Worm (Caenorhabditis elegans) whole organism, L4 larva: ENCODE data around the gene elo-5.

Experiments used
- F37D6.2 ChIP-seq: sonication (generic microtip); optimal IDR thresholded peaks from 2 replicates; lab custom pipeline; 2016; ENCODE audit warnings: mild to moderate bottlenecking, missing genetic modification characterization, missing compliant biosample characterization
- F49E8.2 ChIP-seq: sonication (generic microtip); optimal IDR thresholded peaks from 2 replicates; lab custom pipeline; 2016; ENCODE audit warnings: missing compliant biosample characterization, mild to moderate bottlenecking, missing genetic modification characterization, borderline replicate concordance
- T26A8.4 ChIP-seq: fragments of 200-800 bp; sonication (Bioruptor generic); IDR thresholded peaks from 2 replicates; pipeline ENCODE4 v1.3.6; 2022; ENCODE audit warnings: missing genetic modification characterization, missing compliant biosample characterization
- Y105C5A.15 ChIP-seq: fragments of 200-800 bp; sonication (Bioruptor generic); IDR thresholded peaks from 2 replicates; pipeline ENCODE4 v1.3.6; 2022; ENCODE audit warnings: missing genetic modification characterization, missing compliant biosample characterization
- Y75B8A.6 ChIP-seq: fragments of 200-800 bp; sonication (Bioruptor generic); IDR thresholded peaks from 2 replicates; pipeline ENCODE4 v1.3.6; 2022; ENCODE audit warnings: missing genetic modification reagents, missing genetic modification characterization, missing compliant biosample characterization
- ZK337.2 ChIP-seq: fragments of 200-800 bp; sonication (Bioruptor generic); IDR thresholded peaks from 2 replicates; pipeline ENCODE4 v1.3.6; 2022; ENCODE audit warnings: missing genetic modification reagents, missing genetic modification characterization, missing compliant biosample characterization
- ZK546.5 ChIP-seq, 2 experiments: sonication (generic microtip); optimal IDR thresholded peaks; 2 replicates each; lab custom pipeline; 2017; ENCODE audit warnings: missing biosample characterization in 2 of 2, missing genetic modification characterization in 2 of 2
- aha-1 ChIP-seq: fragments of 150-350 bp; peaks from one replicate; lab custom pipeline; 2014; ENCODE audit warnings: missing biosample characterization, missing genetic modification characterization
- arid-1 ChIP-seq: fragments of 200-800 bp; sonication (Bioruptor generic); conservative IDR thresholded peaks from 2 replicates; pipeline ENCODE4 v1.3.6; 2022; ENCODE audit warnings: missing genetic modification reagents, missing genetic modification characterization, missing compliant biosample characterization
- ceh-44 ChIP-seq: fragments of 200-800 bp; sonication (Bioruptor generic); IDR thresholded peaks from 2 replicates; pipeline ENCODE4 v1.3.6; 2022; ENCODE audit warnings: missing genetic modification reagents, missing genetic modification characterization, missing compliant biosample characterization
- ceh-62 ChIP-seq: sonication (generic microtip); optimal IDR thresholded peaks from 2 replicates; lab custom pipeline; 2017; ENCODE audit warnings: missing biosample characterization, missing genetic modification characterization
- ceh-82 ChIP-seq: sonication (generic microtip); optimal IDR thresholded peaks from 2 replicates; lab custom pipeline; 2017; ENCODE audit warnings: missing biosample characterization, missing genetic modification characterization
- cey-2 ChIP-seq: sonication (generic microtip); optimal IDR thresholded peaks from 3 replicates; lab custom pipeline; 2017; ENCODE audit warnings: missing genetic modification characterization, mild to moderate bottlenecking, missing compliant biosample characterization, antibody characterized with exemption, borderline replicate concordance; ENCODE audit not compliant: insufficient read depth
- ctbp-1 ChIP-seq: fragments of 200-800 bp; sonication (Bioruptor generic); IDR thresholded peaks from 2 replicates; pipeline ENCODE4 v1.3.6; 2022; ENCODE audit warnings: missing genetic modification reagents, missing genetic modification characterization, missing compliant biosample characterization
- daf-12 ChIP-seq: fragments of 150-350 bp; optimal IDR thresholded peaks from 2 replicates; lab custom pipeline; 2014; ENCODE audit warnings: missing biosample characterization, missing genetic modification reagents, missing genetic modification characterization
- daf-16 ChIP-seq, 3 experiments: sonication (generic microtip); optimal IDR thresholded peaks; 2 replicates each; lab custom pipeline; 2016 to 2017; ENCODE audit warnings: missing genetic modification characterization in 3 of 3, missing genetic modification reagents in 3 of 3, mild to moderate bottlenecking in 2 of 3, missing compliant biosample characterization in 2 of 3, missing biosample characterization in 1 of 3, moderate library complexity in 1 of 3
- dmd-9 ChIP-seq: fragments of 200-800 bp; sonication (Bioruptor generic); IDR thresholded peaks from 2 replicates; pipeline ENCODE4 v1.3.6; 2022; ENCODE audit warnings: missing genetic modification reagents, missing genetic modification characterization, missing compliant biosample characterization
- dpl-1 ChIP-seq: fragments of 150-350 bp; optimal IDR thresholded peaks from 2 replicates; lab custom pipeline; 2014; ENCODE audit warnings: missing biosample characterization, missing genetic modification reagents, missing genetic modification characterization
- duxl-1 ChIP-seq: sonication (generic microtip); optimal IDR thresholded peaks from 2 replicates; lab custom pipeline; 2016; ENCODE audit warnings: mild to moderate bottlenecking, missing genetic modification characterization, moderate library complexity, missing compliant biosample characterization; ENCODE audit not compliant: poor library complexity
- egl-27 ChIP-seq: sonication (generic microtip); optimal IDR thresholded peaks from 3 replicates; lab custom pipeline; 2017; ENCODE audit warnings: missing biosample characterization, missing genetic modification reagents, missing genetic modification characterization
- fkh-10 ChIP-seq: fragments of 150-350 bp; optimal IDR thresholded peaks from 2 replicates; lab custom pipeline; 2014; ENCODE audit warnings: missing biosample characterization, missing genetic modification reagents, missing genetic modification characterization
- fos-1 ChIP-seq: fragments of 150-350 bp; optimal IDR thresholded peaks from 2 replicates; lab custom pipeline; 2014; ENCODE audit warnings: missing biosample characterization, missing genetic modification characterization
- hif-1 ChIP-seq, 2 experiments: sonication (generic microtip); optimal IDR thresholded peaks; 2 replicates each; lab custom pipeline; 2016 to 2017; ENCODE audit warnings: missing compliant biosample characterization in 2 of 2, missing genetic modification characterization in 2 of 2, missing genetic modification reagents in 2 of 2, missing genotype in 2 of 2, mild to moderate bottlenecking in 1 of 2
- lim-7 ChIP-seq: fragments of 200-800 bp; sonication (Bioruptor generic); IDR thresholded peaks from 2 replicates; pipeline ENCODE4 v1.3.6; 2022; ENCODE audit warnings: missing genetic modification characterization, missing compliant biosample characterization
- lin-1 ChIP-seq: fragments of 200-800 bp; sonication (Bioruptor generic); IDR thresholded peaks from 2 replicates; pipeline ENCODE4 v1.3.6; 2022; ENCODE audit warnings: missing genetic modification reagents, missing genetic modification characterization, missing compliant biosample characterization
- lin-38 ChIP-seq: fragments of 200-800 bp; sonication (Bioruptor generic); IDR thresholded peaks from 2 replicates; pipeline ENCODE4 v1.3.6; 2022; ENCODE audit warnings: missing genetic modification reagents, missing genetic modification characterization, missing compliant biosample characterization
- lir-3 ChIP-seq: sonication (generic microtip); optimal IDR thresholded peaks from 2 replicates; lab custom pipeline; 2016; ENCODE audit warnings: mild to moderate bottlenecking, missing genetic modification characterization, missing compliant biosample characterization
- madf-5 ChIP-seq, 2 experiments: fragments of 200-800 bp; sonication (Bioruptor generic); IDR thresholded peaks; 2 replicates each; pipeline ENCODE4 v1.3.6; 2022; ENCODE audit warnings: missing compliant biosample characterization in 2 of 2, missing genetic modification characterization in 2 of 2
- mdl-1 ChIP-seq, 2 experiments: fragments of 150-350 bp in 1 of 2; sonication (generic microtip) in 1 of 2; optimal IDR thresholded peaks; 2 replicates each; lab custom pipeline; 2014 to 2017; ENCODE audit warnings: missing biosample characterization in 2 of 2, missing genetic modification characterization in 2 of 2
- nhr-25 ChIP-seq: sonication (generic microtip); optimal IDR thresholded peaks from 2 replicates; lab custom pipeline; 2017; ENCODE audit warnings: missing genetic modification characterization, mild to moderate bottlenecking, missing compliant biosample characterization, antibody characterized with exemption, moderate library complexity, borderline replicate concordance; ENCODE audit not compliant: insufficient read depth
- nhr-28 ChIP-seq: fragments of 150-350 bp; optimal IDR thresholded peaks from 2 replicates; lab custom pipeline; 2014; ENCODE audit warnings: missing biosample characterization, missing genetic modification characterization
- nhr-6 ChIP-seq: fragments of 150-350 bp; optimal IDR thresholded peaks from 2 replicates; lab custom pipeline; 2014; ENCODE audit warnings: missing biosample characterization, missing genetic modification characterization
- nhr-77 ChIP-seq: fragments of 150-350 bp; optimal IDR thresholded peaks from 2 replicates; lab custom pipeline; 2014; ENCODE audit warnings: missing biosample characterization, missing genetic modification characterization
- pha-4 ChIP-seq, 2 experiments: fragments of 150-350 bp in 1 of 2; fragments of 200-800 bp in 1 of 2; sonication (Bioruptor generic) in 1 of 2; IDR thresholded peaks in 1 of 2; optimal IDR thresholded peaks in 1 of 2; 2 replicates each; pipeline versions ENCODE4 v1.3.6 to Lab custom; 2014 to 2022; ENCODE audit warnings: missing genetic modification characterization in 2 of 2, missing genetic modification reagents in 2 of 2, missing biosample characterization in 1 of 2, missing compliant biosample characterization in 1 of 2
- pqm-1 ChIP-seq: sonication (generic microtip); optimal IDR thresholded peaks from 2 replicates; lab custom pipeline; 2017; ENCODE audit warnings: missing biosample characterization, missing genetic modification characterization
- saeg-2 ChIP-seq: fragments of 200-800 bp; sonication (Bioruptor generic); IDR thresholded peaks from 2 replicates; pipeline ENCODE4 v1.3.6; 2022; ENCODE audit warnings: missing genetic modification reagents, missing genetic modification characterization, missing compliant biosample characterization
- skn-1 ChIP-seq: fragments of 150-350 bp; optimal IDR thresholded peaks from 2 replicates; lab custom pipeline; 2014; ENCODE audit warnings: missing biosample characterization, missing genetic modification characterization
- snpc-4 ChIP-seq: fragments of 150-350 bp; optimal IDR thresholded peaks from 2 replicates; lab custom pipeline; 2014; ENCODE audit warnings: missing biosample characterization, missing genetic modification characterization
- spr-3 ChIP-seq: fragments of 200-800 bp; sonication (Bioruptor generic); optimal IDR thresholded peaks from 2 replicates; lab custom pipeline; 2018; ENCODE audit warnings: mild to moderate bottlenecking, missing genetic modification characterization, missing compliant biosample characterization
- tag-97 ChIP-seq: fragments of 200-800 bp; sonication (Bioruptor generic); IDR thresholded peaks from 2 replicates; pipeline ENCODE4 v1.3.6; 2022; ENCODE audit warnings: missing genetic modification characterization, missing compliant biosample characterization
- tra-1 ChIP-seq: fragments of 200-800 bp; sonication (Bioruptor generic); IDR thresholded peaks from 2 replicates; pipeline ENCODE4 v1.3.6; 2022; ENCODE audit warnings: missing genetic modification reagents, missing genetic modification characterization, missing compliant biosample characterization
- unc-130 ChIP-seq: sonication (generic microtip); optimal IDR thresholded peaks from 2 replicates; lab custom pipeline; 2016; ENCODE audit warnings: missing genetic modification reagents, missing genetic modification characterization, missing compliant biosample characterization
- unc-39 ChIP-seq: sonication (generic microtip); optimal IDR thresholded peaks from 2 replicates; lab custom pipeline; 2017; ENCODE audit warnings: missing biosample characterization, missing genetic modification characterization
- unc-62 ChIP-seq, 3 experiments: fragments of 150-350 bp in 1 of 3; sonication (generic microtip); optimal IDR thresholded peaks in 2 of 3; peaks in 1 of 3; 1 replicate in 1 of 3; 2 replicates in 2 of 3; lab custom pipeline; 2014 to 2017; ENCODE audit warnings: missing biosample characterization in 3 of 3, missing genetic modification characterization in 3 of 3, missing genetic modification reagents in 3 of 3, missing genotype in 1 of 3
- vab-7 ChIP-seq: fragments of 200-800 bp; sonication (Bioruptor generic); IDR thresholded peaks from 2 replicates; pipeline ENCODE4 v1.3.6; 2022; ENCODE audit warnings: missing genetic modification reagents, missing genetic modification characterization, missing compliant biosample characterization
- zip-11 ChIP-seq: fragments of 200-800 bp; sonication (Bioruptor generic); IDR thresholded peaks from 2 replicates; pipeline ENCODE4 v1.3.6; 2022; ENCODE audit warnings: missing genetic modification characterization, missing compliant biosample characterization
- ztf-11 ChIP-seq: fragments of 150-350 bp; optimal IDR thresholded peaks from 2 replicates; lab custom pipeline; 2014; ENCODE audit warnings: missing biosample characterization, missing genetic modification characterization

elo-5 gene

ce11 chrIV:5369414-5369813 is 7.5 kb downstream of the elo-5 start, which contains the start of gene F41H10.3:
TSS of gene F41H10.3 (plus strand) at chrIV:5369801.
- TF ChIP-seq aha-1 (tag; lab: Kevin White, UChicago) (peak; percentile 57), unc-130 (GFP tag; lab: Kevin White, UChicago) (no peak), Y75B8A.6 (no peak), snpc-4 (tag; lab: Kevin White, UChicago) (no peak), lin-38 (GFP tag; lab: Robert Waterston, UW) (peak; percentile 61), hif-1 (tag; optimal IDR thresholded peaks at IDR 0.05; lab: Kevin White, UChicago) (no peak)

- TF ChIP-seq ceh-44 (GFP tag; lab: Robert Waterston, UW), result no peak
- TF ChIP-seq nhr-28, result peak; percentile 33
- no peak for TF ChIP-seq F37D6.2 (tag; lab: Kevin White, UChicago)
- no peak for TF ChIP-seq ztf-11 (tag; lab: Kevin White, UChicago)
- TF ChIP-seq tra-1 (GFP tag; lab: Robert Waterston, UW), result no peak
- TF ChIP-seq hif-1 (tag; optimal IDR thresholded peaks at IDR 0.05; lab: Kevin White, UChicago), result no peak
- TF ChIP-seq cey-2 (tag; lab: Kevin White, UChicago), result no peak
- TF ChIP-seq madf-5 (GFP tag; IDR thresholded peaks at IDR 0.05; lab: Robert Waterston, UW), result no peak
- 0 out of 2 replicates have a peak, but pooled peaks have one; percentile 47 for TF ChIP-seq lin-1 (GFP tag; lab: Robert Waterston, UW)
- peak in 1 of 2 experiments; percentile 39 for TF ChIP-seq mdl-1 (tag; optimal IDR thresholded peaks at IDR 0.05; lab: Kevin White, UChicago)
- TF ChIP-seq fos-1 (tag; lab: Kevin White, UChicago), result no peak
- TF ChIP-seq F49E8.2 (tag; lab: Kevin White, UChicago), result no peak
- no peak for TF ChIP-seq vab-7 (GFP tag; lab: Robert Waterston, UW)
- TF ChIP-seq ceh-62, result no peak
- TF ChIP-seq ctbp-1 (GFP tag; lab: Robert Waterston, UW), result no peak
- no peak for TF ChIP-seq unc-62 (GFP tag; optimal IDR thresholded peaks at IDR 0.05 in 1 of 2; lab: Kevin White, UChicago)
- TF ChIP-seq unc-62 (tag; optimal IDR thresholded peaks at IDR 0.05; lab: Kevin White, UChicago), result no peak
- TF ChIP-seq fkh-10 (GFP tag; lab: Kevin White, UChicago), result peak; percentile 43
- TF ChIP-seq lin-38 (GFP tag; lab: Robert Waterston, UW), result peak; percentile 65
- TF ChIP-seq zip-11 (GFP tag; lab: Robert Waterston, UW), result no peak
- TF ChIP-seq dpl-1 (GFP tag; lab: Kevin White, UChicago), result peak; percentile 43
- 0 out of 2 replicates have a peak, but pooled peaks have one; percentile 33 for TF ChIP-seq T26A8.4 (GFP tag; lab: Robert Waterston, UW)
- TF ChIP-seq nhr-6, result peak; percentile 58
- TF ChIP-seq pha-4 (GFP tag; IDR thresholded peaks at IDR 0.05; lab: Robert Waterston, UW), result no peak
- TF ChIP-seq pha-4 (tag; optimal IDR thresholded peaks at IDR 0.05; lab: Kevin White, UChicago), result no peak
- no peak for TF ChIP-seq skn-1 (tag; lab: Kevin White, UChicago)
- no peak for TF ChIP-seq tag-97
- TF ChIP-seq ceh-82, result no peak
- TF ChIP-seq egl-27 (tag; lab: Kevin White, UChicago), result no peak
- TF ChIP-seq arid-1 (GFP tag; lab: Robert Waterston, UW), result no peak; the same call in 1 of the 2 replicates
- no peak for TF ChIP-seq daf-16 (GFP tag; optimal IDR thresholded peaks at IDR 0.05; lab: Kevin White, UChicago)
- TF ChIP-seq daf-16 (tag; optimal IDR thresholded peaks at IDR 0.05; lab: Kevin White, UChicago), result peak; percentile 28
- no peak for TF ChIP-seq nhr-77 (tag; lab: Kevin White, UChicago)
- no peak for TF ChIP-seq lim-7
- no peak for TF ChIP-seq unc-130 (GFP tag; lab: Kevin White, UChicago)
- TF ChIP-seq spr-3 (GFP tag; lab: Kevin White, UChicago), result no peak
- TF ChIP-seq dmd-9, result no peak
- no peak for TF ChIP-seq ZK337.2 (GFP tag; lab: Robert Waterston, UW)
- no peak for TF ChIP-seq Y105C5A.15 (GFP tag; lab: Robert Waterston, UW)
- no peak for TF ChIP-seq saeg-2 (GFP tag; lab: Robert Waterston, UW)
- TF ChIP-seq duxl-1 (tag; lab: Kevin White, UChicago), result no peak
- TF ChIP-seq lir-3 (tag; lab: Kevin White, UChicago), result no peak
- TF ChIP-seq daf-12 (tag; lab: Kevin White, UChicago), result no peak
- no peak for TF ChIP-seq pqm-1 (tag; lab: Kevin White, UChicago)
- no peak for TF ChIP-seq nhr-25 (tag; lab: Kevin White, UChicago)
- TF ChIP-seq unc-39 (tag; lab: Kevin White, UChicago), result no peak
- no peak for TF ChIP-seq ZK546.5 (tag; optimal IDR thresholded peaks at IDR 0.05; lab: Kevin White, UChicago)
These were observed 8.1 kb downstream of the elo-5 start for ce11 chrIV:5368860-5369259.
